Worm (Caenorhabditis elegans) whole organism, young adult: ENCODE measurements around the gene C03B1.6.

ENCODE experiments used
- B0261.1 ChIP-seq: sonication (generic microtip); optimal IDR thresholded peaks from 2 replicates; lab custom pipeline; 2016; ENCODE audit warnings: mild to moderate bottlenecking, missing genetic modification characterization, moderate library complexity, missing compliant biosample characterization
- F22D6.2 ChIP-seq: sonication (generic microtip); optimal IDR thresholded peaks from 2 replicates; lab custom pipeline; 2016; ENCODE audit warnings: mild to moderate bottlenecking, missing genetic modification characterization, missing compliant biosample characterization
- F23B12.7 ChIP-seq: sonication (generic microtip); optimal IDR thresholded peaks from 2 replicates; lab custom pipeline; 2017; ENCODE audit warnings: missing genetic modification characterization, mild to moderate bottlenecking, missing compliant biosample characterization, antibody characterized with exemption, moderate library complexity; ENCODE audit not compliant: insufficient read depth
- F52B5.7 ChIP-seq: sonication (generic microtip); optimal IDR thresholded peaks from 2 replicates; lab custom pipeline; 2016; ENCODE audit warnings: mild to moderate bottlenecking, missing genetic modification characterization, missing compliant biosample characterization
- F55B11.4 ChIP-seq: sonication (generic microtip); optimal IDR thresholded peaks from 2 replicates; lab custom pipeline; 2016; ENCODE audit warnings: missing compliant biosample characterization, missing genetic modification characterization, borderline replicate concordance; ENCODE audit not compliant: insufficient read depth
- T07F8.4 ChIP-seq: sonication (generic microtip); optimal IDR thresholded peaks from 2 replicates; lab custom pipeline; 2016; ENCODE audit warnings: mild to moderate bottlenecking, missing genetic modification characterization, moderate library complexity, missing compliant biosample characterization
- T26A5.8 ChIP-seq: sonication (generic microtip); optimal IDR thresholded peaks from 2 replicates; lab custom pipeline; 2016; ENCODE audit warnings: missing genetic modification characterization, missing compliant biosample characterization
- Y53F4B.3 ChIP-seq: fragments of 200-800 bp; sonication (Bioruptor generic); IDR thresholded peaks from 2 replicates; pipeline ENCODE4 v1.3.6; 2022; ENCODE audit warnings: missing genetic modification reagents, missing genetic modification characterization, missing compliant biosample characterization
- Y53G8AR.9 ChIP-seq: fragments of 200-800 bp; sonication (Bioruptor generic); conservative IDR thresholded peaks from 2 replicates; pipeline ENCODE4 v1.3.6; 2022; ENCODE audit warnings: missing genetic modification reagents, missing genetic modification characterization, missing compliant biosample characterization
- ZK185.1 ChIP-seq: sonication (generic microtip); optimal IDR thresholded peaks from 2 replicates; lab custom pipeline; 2016; ENCODE audit warnings: mild to moderate bottlenecking, missing genetic modification characterization, missing compliant biosample characterization; ENCODE audit not compliant: poor library complexity, severe bottlenecking
- akir-1 ChIP-seq: fragments of 200-800 bp; sonication (Bioruptor generic); optimal IDR thresholded peaks from 2 replicates; lab custom pipeline; 2018; ENCODE audit warnings: mild to moderate bottlenecking, missing genetic modification characterization, moderate library complexity, missing compliant biosample characterization
- athp-1 ChIP-seq: sonication (generic microtip); optimal IDR thresholded peaks from 2 replicates; lab custom pipeline; 2017; ENCODE audit warnings: mild to moderate bottlenecking, missing genetic modification characterization, missing compliant biosample characterization
- attf-6 ChIP-seq: fragments of 200-800 bp; sonication (Bioruptor generic); IDR thresholded peaks from 2 replicates; pipeline ENCODE4 v1.3.6; 2022; ENCODE audit warnings: missing genetic modification reagents, missing genetic modification characterization, missing compliant biosample characterization
- bed-2 ChIP-seq: fragments of 200-800 bp; sonication (Bioruptor generic); IDR thresholded peaks from 2 replicates; pipeline ENCODE4 v1.3.6; 2022; ENCODE audit warnings: missing genetic modification reagents, missing genetic modification characterization, missing compliant biosample characterization
- cebp-1 ChIP-seq, 2 experiments: fragments of 200-800 bp in 1 of 2; sonication (Bioruptor generic) in 1 of 2; sonication (generic microtip) in 1 of 2; IDR thresholded peaks in 1 of 2; optimal IDR thresholded peaks in 1 of 2; 2 replicates each; pipeline versions ENCODE4 v1.3.6 to Lab custom; 2017 to 2022; ENCODE audit warnings: missing compliant biosample characterization in 2 of 2, missing genetic modification characterization in 2 of 2, mild to moderate bottlenecking in 1 of 2, missing genetic modification reagents in 1 of 2, moderate library complexity in 1 of 2
- ceh-91 ChIP-seq: fragments of 200-800 bp; sonication (Bioruptor generic); IDR thresholded peaks from 2 replicates; pipeline ENCODE4 v1.3.6; 2022; ENCODE audit warnings: missing genetic modification reagents, missing genetic modification characterization, missing compliant biosample characterization
- die-1 ChIP-seq: sonication (generic microtip); optimal IDR thresholded peaks from 2 replicates; lab custom pipeline; 2016; ENCODE audit warnings: missing genotype, mild to moderate bottlenecking, missing genetic modification characterization, missing compliant biosample characterization
- dpl-1 ChIP-seq: fragments of 150-350 bp; optimal IDR thresholded peaks from 2 replicates; lab custom pipeline; 2014; ENCODE audit warnings: missing biosample characterization, missing genetic modification reagents, missing genetic modification characterization
- egl-18 ChIP-seq: fragments of 200-800 bp; sonication (Bioruptor generic); IDR thresholded peaks from 2 replicates; pipeline ENCODE4 v1.3.6; 2022; ENCODE audit warnings: missing genetic modification reagents, missing genetic modification characterization, missing compliant biosample characterization
- him-1 ChIP-seq: sonication (generic microtip); optimal IDR thresholded peaks from 2 replicates; lab custom pipeline; 2016; ENCODE audit warnings: missing genotype, missing genetic modification reagents, missing genetic modification characterization, missing compliant biosample characterization
- hmg-1.2 ChIP-seq: fragments of 200-800 bp; sonication (Bioruptor generic); IDR thresholded peaks from 2 replicates; pipeline ENCODE4 v1.3.6; 2022; ENCODE audit warnings: missing genetic modification reagents, missing genetic modification characterization, missing compliant biosample characterization
- hsf-1 ChIP-seq: fragments of 200-800 bp; sonication (Bioruptor generic); IDR thresholded peaks from 2 replicates; pipeline ENCODE4 v1.3.6; 2022; ENCODE audit warnings: missing genetic modification reagents, missing genetic modification characterization, missing compliant biosample characterization
- let-607 ChIP-seq, 2 experiments: fragments of 200-800 bp in 1 of 2; sonication (Bioruptor generic) in 1 of 2; sonication (generic microtip) in 1 of 2; optimal IDR thresholded peaks; 2 replicates each; lab custom pipeline; 2016 to 2018; ENCODE audit warnings: mild to moderate bottlenecking in 2 of 2, missing compliant biosample characterization in 2 of 2, missing genetic modification characterization in 2 of 2, moderate library complexity in 2 of 2, missing genotype in 1 of 2
- lin-26 ChIP-seq: fragments of 200-800 bp; sonication (Bioruptor generic); IDR thresholded peaks from 2 replicates; pipeline ENCODE4 v1.3.6; 2022; ENCODE audit warnings: missing genetic modification reagents, missing genetic modification characterization, missing compliant biosample characterization
- lin-35 ChIP-seq, 3 experiments: fragments of 150-350 bp in 2 of 3; sonication (generic microtip) in 1 of 3; optimal IDR thresholded peaks; 2 replicates each; lab custom pipeline; 2014 to 2018; ENCODE audit warnings: missing biosample characterization in 3 of 3, missing genetic modification characterization in 3 of 3, missing genetic modification reagents in 3 of 3
- madf-10 ChIP-seq: sonication (generic microtip); optimal IDR thresholded peaks from 2 replicates; lab custom pipeline; 2016; ENCODE audit warnings: mild to moderate bottlenecking, missing genetic modification characterization, missing compliant biosample characterization
- madf-3 ChIP-seq: fragments of 200-800 bp; sonication (Bioruptor generic); IDR thresholded peaks from 2 replicates; pipeline ENCODE4 v1.3.6; 2022; ENCODE audit warnings: missing genetic modification reagents, missing genetic modification characterization, missing compliant biosample characterization
- mcd-1 ChIP-seq: fragments of 200-800 bp; sonication (Bioruptor generic); IDR thresholded peaks from 2 replicates; pipeline ENCODE4 v1.3.6; 2022; ENCODE audit warnings: missing genetic modification reagents, missing genetic modification characterization, missing compliant biosample characterization
- nfyb-1 ChIP-seq: fragments of 200-800 bp; sonication (Bioruptor generic); IDR thresholded peaks from 2 replicates; pipeline ENCODE4 v1.3.6; 2022; ENCODE audit warnings: missing genetic modification reagents, missing genetic modification characterization, missing compliant biosample characterization
- nhr-120 ChIP-seq: fragments of 200-800 bp; sonication (Bioruptor generic); IDR thresholded peaks from 2 replicates; pipeline ENCODE4 v1.3.6; 2022; ENCODE audit warnings: missing genetic modification characterization, missing compliant biosample characterization
- nhr-179 ChIP-seq: sonication (generic microtip); optimal IDR thresholded peaks from 2 replicates; lab custom pipeline; 2016; ENCODE audit warnings: mild to moderate bottlenecking, missing genetic modification characterization, missing compliant biosample characterization
- rec-8 ChIP-seq, 2 experiments: sonication (generic microtip); optimal IDR thresholded peaks; 2 replicates each; lab custom pipeline; 2016; ENCODE audit warnings: mild to moderate bottlenecking in 2 of 2, missing genetic modification characterization in 2 of 2, missing genetic modification reagents in 2 of 2, missing genotype in 2 of 2, missing biosample characterization in 1 of 2, missing compliant biosample characterization in 1 of 2, moderate library complexity in 1 of 2
- rpc-1 ChIP-seq, 2 experiments: fragments of 150-350 bp in 1 of 2; sonication (generic microtip) in 1 of 2; optimal IDR thresholded peaks; 2 replicates each; lab custom pipeline; 2014 to 2018; ENCODE audit warnings: missing biosample characterization in 1 of 2, missing genetic modification characterization in 1 of 2, missing genetic modification reagents in 1 of 2, missing genotype in 1 of 2
- snpc-1.1 ChIP-seq: sonication (generic microtip); optimal IDR thresholded peaks from 2 replicates; lab custom pipeline; 2017; ENCODE audit warnings: missing genetic modification characterization, mild to moderate bottlenecking, missing compliant biosample characterization, antibody characterized with exemption, moderate library complexity, missing genotype, missing genetic modification reagents; ENCODE audit not compliant: insufficient read depth
- snpc-4 ChIP-seq, 5 experiments: fragments of 150-350 bp in 1 of 5; sonication (generic microtip) in 4 of 5; optimal IDR thresholded peaks; 2 replicates each; lab custom pipeline; 2014 to 2018; ENCODE audit warnings: missing genetic modification characterization in 5 of 5, missing biosample characterization in 3 of 5, antibody characterized with exemption in 2 of 5, mild to moderate bottlenecking in 2 of 5, missing compliant biosample characterization in 2 of 5, missing genotype in 2 of 5, moderate library complexity in 2 of 5, missing genetic modification reagents in 1 of 5
- xnd-1 ChIP-seq: sonication (generic microtip); optimal IDR thresholded peaks from 2 replicates; lab custom pipeline; 2016; ENCODE audit warnings: missing genotype, missing genetic modification reagents, missing genetic modification characterization, missing compliant biosample characterization
- ztf-18 ChIP-seq: sonication (generic microtip); optimal IDR thresholded peaks from 2 replicates; lab custom pipeline; 2016; ENCODE audit warnings: missing genotype, mild to moderate bottlenecking, missing genetic modification characterization, missing compliant biosample characterization
- ztf-6 ChIP-seq: fragments of 200-800 bp; sonication (Bioruptor generic); IDR thresholded peaks from 2 replicates; pipeline ENCODE4 v1.3.6; 2022; ENCODE audit warnings: missing genetic modification reagents, missing genetic modification characterization, missing compliant biosample characterization

C03B1.6 gene

ce11 chrX:6378363-6378762 is 28.2 kb downstream of the C03B1.6 start (continued):
- TF ChIP-seq snpc-1.1 (tag; lab: Kevin White, UChicago), result no peak
- peak; percentile 5 for TF ChIP-seq ztf-18 (tag; lab: Kevin White, UChicago)
- TF ChIP-seq mcd-1 (GFP tag; lab: Robert Waterston, UW), result 0 out of 2 replicates have a peak, but pooled peaks have one; percentile 34
- TF ChIP-seq nfyb-1 (GFP tag; lab: Robert Waterston, UW), result peak; percentile 47; the same call in 1 of the 2 replicates
- peak; percentile 25 for TF ChIP-seq ZK185.1
- TF ChIP-seq hsf-1 (GFP tag; lab: Robert Waterston, UW), result no peak
- TF ChIP-seq hmg-1.2 (GFP tag; lab: Robert Waterston, UW), result peak; percentile 38; the same call in 1 of the 2 replicates
- no peak for TF ChIP-seq him-1 (tag; lab: Kevin White, UChicago)
- 0 out of 2 replicates have a peak, but pooled peaks have one; percentile 52 for TF ChIP-seq madf-3 (GFP tag; lab: Robert Waterston, UW)
- peak; percentile 64 for TF ChIP-seq lin-26
- no peak for TF ChIP-seq let-607 (tag; optimal IDR thresholded peaks at IDR 0.05; lab: Kevin White, UChicago)
- peak; percentile 28 for TF ChIP-seq die-1 (tag; lab: Kevin White, UChicago)
- TF ChIP-seq snpc-4 (GFP tag; optimal IDR thresholded peaks at IDR 0.05; lab: Kevin White, UChicago), result no peak
- peak in 1 of 4 experiments; percentile 42 for TF ChIP-seq snpc-4 (tag; optimal IDR thresholded peaks at IDR 0.05; lab: Kevin White, UChicago)
- TF ChIP-seq F22D6.2 (tag; lab: Kevin White, UChicago), result no peak
- TF ChIP-seq ceh-91, result no peak
- TF ChIP-seq rec-8 (tag; optimal IDR thresholded peaks at IDR 0.05; lab: Kevin White, UChicago), result no peak
- no peak for TF ChIP-seq F55B11.4
- no peak for TF ChIP-seq bed-2 (GFP tag; lab: Robert Waterston, UW)
- TF ChIP-seq B0261.1, result peak; percentile 10
- TF ChIP-seq, all 124 proteins: peak for 26

ce11 chrX:6382930-6383329 is 32.8 kb downstream of the C03B1.6 start:
- TF ChIP-seq F52B5.7 (tag; lab: Kevin White, UChicago) (no peak), xnd-1 (no peak), F22D6.2 (tag; lab: Kevin White, UChicago) (no peak), cebp-1 (GFP tag; IDR thresholded peaks at IDR 0.05; lab: Robert Waterston, UW) (no peak), cebp-1 (tag; optimal IDR thresholded peaks at IDR 0.05; lab: Kevin White, UChicago) (no peak), dpl-1 (GFP tag; lab: Kevin White, UChicago) (no peak), Y53F4B.3 (GFP tag; lab: Robert Waterston, UW) (no peak), rpc-1 (optimal IDR thresholded peaks at IDR 0.05; lab: Kevin White, UChicago) (no peak), rpc-1 (tag; optimal IDR thresholded peaks at IDR 0.05; lab: Kevin White, UChicago) (no peak), bed-2 (GFP tag; lab: Robert Waterston, UW) (no peak), F23B12.7 (tag; lab: Kevin White, UChicago) (no peak), T26A5.8 (tag; lab: Kevin White, UChicago) (no peak), madf-10 (no peak), T07F8.4 (tag; lab: Kevin White, UChicago) (no peak)
- TF ChIP-seq, all 124 proteins: peak for 0

DNA sequence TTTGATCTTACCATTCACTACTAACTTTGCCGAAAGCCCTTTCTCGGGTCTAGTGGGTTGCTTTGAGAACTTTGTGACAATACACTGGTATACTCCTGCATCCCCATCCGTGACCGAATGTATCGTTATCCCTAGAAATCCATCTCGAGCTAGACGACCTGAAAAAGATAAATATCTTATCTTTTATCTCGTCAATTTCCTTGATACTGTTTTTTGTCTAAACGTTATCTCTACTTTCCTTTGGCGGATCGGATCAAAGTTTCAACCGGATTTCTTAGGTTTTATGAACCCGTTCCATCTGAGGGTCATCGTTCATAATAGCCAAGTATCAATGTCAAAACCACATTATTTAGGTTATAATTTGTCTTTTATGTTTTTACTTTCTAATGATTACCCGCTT is 34.4 kb downstream of the C03B1.6 start:
- TF ChIP-seq bed-2 (GFP tag; lab: Robert Waterston, UW), result no peak
- no peak for TF ChIP-seq Y53G8AR.9 (GFP tag; lab: Robert Waterston, UW)
- no peak for TF ChIP-seq ztf-6 (GFP tag; lab: Robert Waterston, UW)
- TF ChIP-seq nhr-179 (tag; lab: Kevin White, UChicago), result no peak
- no peak for TF ChIP-seq athp-1
- TF ChIP-seq egl-18 (GFP tag; lab: Robert Waterston, UW), result no peak
- no peak for TF ChIP-seq cebp-1 (GFP tag; IDR thresholded peaks at IDR 0.05; lab: Robert Waterston, UW)
- no peak for TF ChIP-seq cebp-1 (tag; optimal IDR thresholded peaks at IDR 0.05; lab: Kevin White, UChicago)
- no peak for TF ChIP-seq attf-6 (GFP tag; lab: Robert Waterston, UW)
- TF ChIP-seq akir-1 (GFP tag; lab: Kevin White, UChicago), result no peak
- TF ChIP-seq nhr-120, result no peak
- TF ChIP-seq lin-35 (GFP tag; optimal IDR thresholded peaks at IDR 0.05; lab: Kevin White, UChicago), result no peak
